Fruit fly (Drosophila melanogaster) S2 (cell line): Measurements from ENCODE around the gene CG7133.

ENCODE experiments used
- CG8478 ChIP-seq: fragments of >200 bp; optimal IDR thresholded peaks from 2 replicates; lab custom pipeline; 2018
- CTCF ChIP-seq, 2 experiments: fragments of >200 bp; optimal IDR thresholded peaks; 2 replicates each; lab custom pipeline; 2018

dm6 chr3L:22094308-22094866 is 20.1 kb upstream of the CG7133 start:
- TF ChIP-seq CG8478 (lab: Kevin White, UChicago), result no peak
- TF ChIP-seq CTCF (optimal IDR thresholded peaks at IDR 0.05; lab: Kevin White, UChicago), result no peak
